Fruit fly (Drosophila melanogaster) whole organism, embryonic: ENCODE measurements around the gene Scamp.

ENCODE experiments used
- Abd-B ChIP-seq: fragments of 200-800 bp; sonication (Bioruptor generic); optimal IDR thresholded peaks from 2 replicates; lab custom pipeline; 2018; ENCODE audit warnings: missing biosample characterization, mild to moderate bottlenecking, missing genetic modification characterization, moderate library complexity
- Ada2b ChIP-seq: fragments of 200-800 bp; sonication (Bioruptor generic); IDR thresholded peaks from 2 replicates; pipeline ENCODE4 v1.3.6; 2022; ENCODE audit warnings: missing biosample characterization, missing genetic modification characterization
- Adf1 ChIP-seq: fragments of 200-800 bp; sonication (Bioruptor generic); IDR thresholded peaks from 2 replicates; pipeline ENCODE4 v1.3.6; 2022; ENCODE audit warnings: missing biosample characterization, missing genetic modification characterization
- CG10543 ChIP-seq: fragments of 200-800 bp; sonication (Bioruptor generic); optimal IDR thresholded peaks from 3 replicates; lab custom pipeline; 2017; ENCODE audit warnings: missing biosample characterization, mild to moderate bottlenecking, missing genetic modification characterization, moderate library complexity
- CG12104 ChIP-seq: fragments of 200-800 bp; sonication (Bioruptor generic); optimal IDR thresholded peaks from 3 replicates; lab custom pipeline; 2016; ENCODE audit warnings: missing biosample characterization, missing genetic modification characterization
- CG12391 ChIP-seq: fragments of 200-800 bp; sonication (Bioruptor generic); optimal IDR thresholded peaks from 3 replicates; lab custom pipeline; 2018; ENCODE audit warnings: missing biosample characterization, mild to moderate bottlenecking, missing genetic modification characterization, moderate library complexity
- CG15514 ChIP-seq: fragments of 200-800 bp; sonication (Bioruptor generic); optimal IDR thresholded peaks from 3 replicates; lab custom pipeline; 2017; ENCODE audit warnings: missing biosample characterization, missing genetic modification characterization, mild to moderate bottlenecking, moderate library complexity, missing genetic modification reagents
- CG17328 ChIP-seq: fragments of 200-800 bp; sonication (Bioruptor generic); IDR thresholded peaks from 2 replicates; pipeline ENCODE4 v1.3.6; 2022; ENCODE audit warnings: missing biosample characterization, missing genetic modification characterization
- CG32532 ChIP-seq: fragments of 200-800 bp; sonication (Bioruptor generic); IDR thresholded peaks from 2 replicates; pipeline ENCODE4 v1.3.6; 2022; ENCODE audit warnings: missing biosample characterization, missing genetic modification characterization
- CG33213 ChIP-seq: fragments of 200-800 bp; sonication (Bioruptor generic); optimal IDR thresholded peaks from 3 replicates; lab custom pipeline; 2016; ENCODE audit warnings: missing biosample characterization, missing genetic modification characterization
- CG6175 ChIP-seq: fragments of 200-800 bp; sonication (Bioruptor generic); IDR thresholded peaks from 3 replicates; pipeline ENCODE4 v1.3.6; 2022; ENCODE audit warnings: missing biosample characterization, missing genetic modification characterization
- CG7271 ChIP-seq: fragments of 200-800 bp; sonication (Bioruptor generic); optimal IDR thresholded peaks from 2 replicates; lab custom pipeline; 2018; ENCODE audit warnings: missing biosample characterization, mild to moderate bottlenecking, missing genetic modification characterization, moderate library complexity
- CG7987 ChIP-seq: fragments of 200-800 bp; sonication (Bioruptor generic); optimal IDR thresholded peaks from 2 replicates; lab custom pipeline; 2018; ENCODE audit warnings: missing biosample characterization, mild to moderate bottlenecking, missing genetic modification characterization, moderate library complexity
- CG8089 ChIP-seq: fragments of 200-800 bp; sonication (Bioruptor generic); optimal IDR thresholded peaks from 3 replicates; lab custom pipeline; 2016; ENCODE audit warnings: missing biosample characterization, missing genetic modification characterization
- CG9437 ChIP-seq: fragments of 200-800 bp; sonication (Bioruptor generic); optimal IDR thresholded peaks from 2 replicates; lab custom pipeline; 2018; ENCODE audit warnings: missing biosample characterization, mild to moderate bottlenecking, missing genetic modification characterization
- CoRest ChIP-seq: fragments of 200-800 bp; sonication (Bioruptor generic); optimal IDR thresholded peaks from 3 replicates; lab custom pipeline; 2018; ENCODE audit warnings: missing biosample characterization, mild to moderate bottlenecking, missing genetic modification characterization, moderate library complexity
- Dad ChIP-seq: fragments of 200-800 bp; sonication (Bioruptor generic); optimal IDR thresholded peaks from 3 replicates; lab custom pipeline; 2016; ENCODE audit warnings: missing biosample characterization, missing genetic modification characterization
- Ets97D ChIP-seq: fragments of 200-800 bp; sonication (Bioruptor generic); optimal IDR thresholded peaks from 3 replicates; lab custom pipeline; 2016; ENCODE audit warnings: missing biosample characterization, missing genetic modification characterization
- HHEX ChIP-seq: fragments of 200-800 bp; sonication (Bioruptor generic); optimal IDR thresholded peaks from 3 replicates; lab custom pipeline; 2017; ENCODE audit warnings: missing biosample characterization, mild to moderate bottlenecking, missing genetic modification characterization, missing genetic modification reagents
- Hey ChIP-seq: fragments of 200-800 bp; sonication (Bioruptor generic); optimal IDR thresholded peaks from 3 replicates; lab custom pipeline; 2018; ENCODE audit warnings: missing biosample characterization, mild to moderate bottlenecking, missing genetic modification characterization
- Hr51 ChIP-seq, 2 experiments: fragments of 200-800 bp; sonication (Bioruptor generic); optimal IDR thresholded peaks; 2 replicates in 1 of 2; 3 replicates in 1 of 2; lab custom pipeline; 2016 to 2018; ENCODE audit warnings: missing biosample characterization in 2 of 2, missing genetic modification characterization in 2 of 2, mild to moderate bottlenecking in 1 of 2, moderate library complexity in 1 of 2
- Hsf ChIP-seq: fragments of 200-800 bp; sonication (Bioruptor generic); optimal IDR thresholded peaks from 3 replicates; lab custom pipeline; 2016; ENCODE audit warnings: missing biosample characterization, missing genetic modification characterization
- Lhr ChIP-seq: fragments of 200-800 bp; sonication (Bioruptor generic); optimal IDR thresholded peaks from 3 replicates; lab custom pipeline; 2017; ENCODE audit warnings: mild to moderate bottlenecking, missing biosample characterization, missing genetic modification reagents, missing genetic modification characterization
- Myb ChIP-seq: fragments of 200-800 bp; sonication (Bioruptor generic); optimal IDR thresholded peaks from 2 replicates; lab custom pipeline; 2016; ENCODE audit warnings: missing biosample characterization, missing genetic modification characterization
- NC2β ChIP-seq: fragments of 200-800 bp; sonication (Bioruptor generic); optimal IDR thresholded peaks from 2 replicates; lab custom pipeline; 2016; ENCODE audit warnings: missing biosample characterization, missing genetic modification characterization
- NK7.1 ChIP-seq: fragments of 200-800 bp; sonication (Bioruptor generic); optimal IDR thresholded peaks from 3 replicates; lab custom pipeline; 2016; ENCODE audit warnings: missing biosample characterization, missing genetic modification characterization
- Trl ChIP-seq, 3 experiments: fragments of >200 bp in 2 of 3; fragments of 200-800 bp in 1 of 3; sonication (Bioruptor generic) in 1 of 3; optimal IDR thresholded peaks; 2 replicates in 1 of 3; 3 replicates in 2 of 3; lab custom pipeline; 2016 to 2017; ENCODE audit warnings: missing biosample characterization in 1 of 3, missing genetic modification characterization in 1 of 3
- ac ChIP-seq: fragments of 200-800 bp; sonication (Bioruptor generic); optimal IDR thresholded peaks from 3 replicates; lab custom pipeline; 2017; ENCODE audit warnings: missing biosample characterization, mild to moderate bottlenecking, missing genetic modification characterization
- bbx ChIP-seq: fragments of 200-800 bp; sonication (Bioruptor generic); IDR thresholded peaks from 2 replicates; pipeline ENCODE4 v1.3.6; 2022; ENCODE audit warnings: missing biosample characterization, missing genetic modification characterization; ENCODE audit not compliant: partially characterized antibody
- ci ChIP-seq: fragments of 200-800 bp; sonication (Bioruptor generic); IDR thresholded peaks from 3 replicates; pipeline ENCODE4 v1.3.6; 2022; ENCODE audit warnings: missing biosample characterization, missing genetic modification characterization
- dm ChIP-seq: fragments of 200-800 bp; sonication (Bioruptor generic); optimal IDR thresholded peaks from 3 replicates; lab custom pipeline; 2016; ENCODE audit warnings: missing biosample characterization, missing genetic modification characterization
- ems ChIP-seq: fragments of 200-800 bp; sonication (Bioruptor generic); optimal IDR thresholded peaks from 3 replicates; lab custom pipeline; 2016; ENCODE audit warnings: missing biosample characterization, missing genetic modification characterization
- fd102C ChIP-seq: fragments of 200-800 bp; sonication (Bioruptor generic); optimal IDR thresholded peaks from 2 replicates; lab custom pipeline; 2018; ENCODE audit warnings: missing biosample characterization, mild to moderate bottlenecking, missing genetic modification characterization, moderate library complexity
- fd64A ChIP-seq: fragments of 200-800 bp; sonication (Bioruptor generic); optimal IDR thresholded peaks from 3 replicates; lab custom pipeline; 2018; ENCODE audit warnings: missing biosample characterization, mild to moderate bottlenecking, missing genetic modification characterization
- gce ChIP-seq: fragments of 200-800 bp; sonication (Bioruptor generic); IDR thresholded peaks from 3 replicates; pipeline ENCODE4 v1.3.6; 2022; ENCODE audit warnings: missing biosample characterization, missing genetic modification characterization
- grau ChIP-seq: fragments of 200-800 bp; optimal IDR thresholded peaks from 3 replicates; lab custom pipeline; 2019; ENCODE audit warnings: missing biosample characterization, mild to moderate bottlenecking, missing genetic modification characterization, moderate library complexity
- grn ChIP-seq: fragments of 200-800 bp; sonication (Bioruptor generic); optimal IDR thresholded peaks from 3 replicates; lab custom pipeline; 2017; ENCODE audit warnings: missing biosample characterization, missing genetic modification characterization
- hkb ChIP-seq, 2 experiments: fragments of 200-800 bp in 1 of 2; fragments of >200 bp in 1 of 2; sonication (Bioruptor generic) in 1 of 2; IDR thresholded peaks in 1 of 2; optimal IDR thresholded peaks in 1 of 2; 2 replicates each; pipeline versions ENCODE4 v1.3.6 to Lab custom; 2017 to 2022; ENCODE audit warnings: missing biosample characterization in 1 of 2, missing genetic modification characterization in 1 of 2
- hth ChIP-seq: fragments of >200 bp; optimal IDR thresholded peaks from 2 replicates; lab custom pipeline; 2017; ENCODE audit warnings: inconsistent platforms
- jing ChIP-seq: fragments of 200-800 bp; sonication (Bioruptor generic); optimal IDR thresholded peaks from 2 replicates; lab custom pipeline; 2018; ENCODE audit warnings: missing biosample characterization, mild to moderate bottlenecking, missing genetic modification characterization
- jumu ChIP-seq: fragments of 200-800 bp; sonication (Bioruptor generic); optimal IDR thresholded peaks from 3 replicates; lab custom pipeline; 2016; ENCODE audit warnings: missing biosample characterization, missing genetic modification characterization
- pan ChIP-seq, 4 experiments: fragments of >200 bp in 3 of 4; fragments of 200-800 bp in 1 of 4; sonication (Bioruptor generic) in 1 of 4; optimal IDR thresholded peaks in 3 of 4; IDR thresholded peaks in 1 of 4; 2 replicates each; pipeline versions ENCODE4 v1.3.6 to Lab custom; 2017 to 2022; ENCODE audit warnings: missing biosample characterization in 2 of 4, missing genetic modification characterization in 2 of 4, mixed read lengths in 1 of 4
- row ChIP-seq: fragments of 200-800 bp; sonication (Bioruptor generic); IDR thresholded peaks from 3 replicates; pipeline ENCODE4 v1.3.6; 2022; ENCODE audit warnings: missing biosample characterization, missing genetic modification characterization
- sens ChIP-seq: fragments of 200-800 bp; sonication (Bioruptor generic); peaks from one replicate; lab custom pipeline; 2016; ENCODE audit warnings: missing biosample characterization, missing genetic modification characterization
- sim ChIP-seq: fragments of 200-800 bp; sonication (Bioruptor generic); IDR thresholded peaks from 2 replicates; pipeline ENCODE4 v1.3.6; 2022; ENCODE audit warnings: missing biosample characterization, missing genetic modification characterization
- sr ChIP-seq: fragments of 200-800 bp; sonication (Bioruptor generic); IDR thresholded peaks from 3 replicates; pipeline ENCODE4 v1.3.6; 2022; ENCODE audit warnings: missing biosample characterization, missing genetic modification characterization
- tna ChIP-seq: fragments of 200-800 bp; sonication (Bioruptor generic); IDR thresholded peaks from 2 replicates; pipeline ENCODE4 v1.3.6; 2022; ENCODE audit warnings: missing biosample characterization, missing genetic modification characterization; ENCODE audit not compliant: partially characterized antibody
- ttk ChIP-seq: fragments of 200-800 bp; sonication (Bioruptor generic); IDR thresholded peaks from 2 replicates; pipeline ENCODE4 v2.1.2; 2022; ENCODE audit warnings: missing biosample characterization, missing genetic modification characterization
- tx ChIP-seq: fragments of 200-800 bp; sonication (Bioruptor generic); optimal IDR thresholded peaks from 2 replicates; lab custom pipeline; 2016; ENCODE audit warnings: missing biosample characterization, missing genetic modification characterization

Gene Scamp

DNA sequence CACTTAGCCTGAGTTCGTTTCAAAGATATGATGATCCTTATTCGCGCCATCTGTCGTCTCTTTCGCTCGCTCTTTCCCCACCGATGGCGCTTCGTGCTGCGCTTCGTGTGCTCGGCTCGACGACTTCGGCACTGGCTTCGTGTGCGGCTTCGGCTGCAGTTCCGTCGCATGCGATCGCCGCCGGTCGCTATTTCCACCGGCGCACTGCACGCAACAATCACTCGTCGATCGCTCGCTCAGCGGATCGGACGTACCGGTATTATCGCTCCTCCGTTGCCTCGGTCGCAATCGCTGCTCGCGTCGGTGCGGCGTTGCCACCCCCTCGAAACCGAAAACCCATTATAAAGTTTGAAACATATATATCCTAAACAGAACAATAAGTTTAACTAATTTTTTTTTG, 49.1 kb upstream of the Scamp start (continued):
- 0 out of 2 replicates have a peak, but pooled peaks have one; percentile 33 for TF ChIP-seq bbx (GFP tag; lab: Robert Waterston, UW)
- TF ChIP-seq CG7271 (tag; lab: Kevin White, UChicago) = peak; percentile 7
- TF ChIP-seq sens (GFP tag; lab: Kevin White, UChicago) = peak; percentile 79
- TF ChIP-seq CG8089 = peak; percentile 19
- peak; percentile 23; the same call in 1 of the 2 replicates for TF ChIP-seq CG32532 (GFP tag; lab: Robert Waterston, UW)
- TF ChIP-seq row (GFP tag; lab: Robert Waterston, UW) = peak; percentile 29; the same call in 1 of the 3 replicates
- TF ChIP-seq hkb (optimal IDR thresholded peaks at IDR 0.05; lab: Kevin White, UChicago) = no peak
- TF ChIP-seq hkb (GFP tag; IDR thresholded peaks at IDR 0.05; lab: Robert Waterston, UW) = peak; percentile 27; the same call in 1 of the 2 replicates
- no peak for TF ChIP-seq tx (GFP tag; lab: Kevin White, UChicago)
- peak; percentile 47; the same call in 1 of the 2 replicates for TF ChIP-seq Adf1
- TF ChIP-seq Dad (GFP tag; lab: Kevin White, UChicago) = peak; percentile 9
- peak; percentile 27 for TF ChIP-seq jing (GFP tag; lab: Kevin White, UChicago)
- TF ChIP-seq ems (GFP tag; lab: Kevin White, UChicago) = peak; percentile 20
- peak; percentile 80 for TF ChIP-seq ci (GFP tag; lab: Robert Waterston, UW)
- TF ChIP-seq Abd-B = no peak
- TF ChIP-seq hth (lab: Kevin White, UChicago) = no peak
- TF ChIP-seq grau (tag; lab: Kevin White, UChicago) = peak; percentile 11
- 0 out of 2 replicates have a peak, but pooled peaks have one; percentile 8 for TF ChIP-seq Ada2b (GFP tag; lab: Robert Waterston, UW)
- peak; percentile 35 for TF ChIP-seq Ets97D (GFP tag; lab: Kevin White, UChicago)
- peak; percentile 12 for TF ChIP-seq CoRest (tag; lab: Kevin White, UChicago)
- TF ChIP-seq gce = peak; percentile 46; the same call in 1 of the 3 replicates
- no peak for TF ChIP-seq Hey
- TF ChIP-seq CG7987 = no peak
- peak; percentile 1 for TF ChIP-seq HHEX
- peak; percentile 13 for TF ChIP-seq CG33213
- TF ChIP-seq CG17328 (GFP tag; lab: Robert Waterston, UW) = peak; percentile 44
- no peak for TF ChIP-seq Trl (optimal IDR thresholded peaks at IDR 0.05; lab: Kevin White, UChicago)
- peak; percentile 21 for TF ChIP-seq Trl (GFP tag; optimal IDR thresholded peaks at IDR 0.05; lab: Kevin White, UChicago)
- peak; percentile 7 for TF ChIP-seq NK7.1
- TF ChIP-seq CG6175 (GFP tag; lab: Robert Waterston, UW) = 0 out of 3 replicates have a peak, but pooled peaks have one; percentile 32
- peak in 1 of 2 experiments; percentile 0 for TF ChIP-seq Hr51 (GFP tag; optimal IDR thresholded peaks at IDR 0.05; lab: Kevin White, UChicago)
- no peak for TF ChIP-seq CG10543 (GFP tag; lab: Kevin White, UChicago)
- no peak for TF ChIP-seq pan (optimal IDR thresholded peaks at IDR 0.05; lab: Kevin White, UChicago)
- peak in 1 of 2 experiments; percentile 12 for TF ChIP-seq pan (GFP tag; optimal IDR thresholded peaks at IDR 0.05 in 1 of 2, IDR thresholded peaks at IDR 0.05 in 1 of 2)
- peak; percentile 40; the same call in 1 of the 2 replicates for TF ChIP-seq sim (GFP tag; lab: Robert Waterston, UW)
- peak; percentile 29 for TF ChIP-seq NC2β (GFP tag; lab: Kevin White, UChicago)
- no peak for TF ChIP-seq Hsf (GFP tag; lab: Kevin White, UChicago)
- peak; percentile 6 for TF ChIP-seq fd102C (GFP tag; lab: Kevin White, UChicago)
- peak; percentile 6 for TF ChIP-seq dm
- peak; percentile 33; the same call in 1 of the 2 replicates for TF ChIP-seq tna (GFP tag; lab: Robert Waterston, UW)
- peak; percentile 13 for TF ChIP-seq grn (GFP tag; lab: Kevin White, UChicago)
- TF ChIP-seq jumu (GFP tag; lab: Kevin White, UChicago) = peak; percentile 27
- TF ChIP-seq Lhr (GFP tag; lab: Kevin White, UChicago) = peak; percentile 1
- TF ChIP-seq sr (GFP tag; lab: Robert Waterston, UW) = peak; percentile 28; the same call in 1 of the 3 replicates
- TF ChIP-seq ac (GFP tag; lab: Kevin White, UChicago) = peak; percentile 21
- TF ChIP-seq Myb (GFP tag; lab: Kevin White, UChicago) = no peak
- TF ChIP-seq CG12391 (tag; lab: Kevin White, UChicago) = peak; percentile 12
- peak; percentile 42; the same call in 1 of the 2 replicates for TF ChIP-seq ttk (GFP tag; lab: Robert Waterston, UW)
- TF ChIP-seq fd64A (GFP tag; lab: Kevin White, UChicago) = peak; percentile 42
- TF ChIP-seq CG12104 (GFP tag; lab: Kevin White, UChicago) = no peak
- TF ChIP-seq CG15514 (GFP tag; lab: Kevin White, UChicago) = peak; percentile 35
- no peak for TF ChIP-seq CG9437 (GFP tag; lab: Kevin White, UChicago)
